Fruit fly (Drosophila melanogaster): ENCODE measurements around the gene CG6333.

The CG6333 gene

dm6 chr3L:17461369-17462012, 24.5 kb downstream of the CG6333 start (continued):
- no peak for TF ChIP-seq bowl (GFP tag; IDR thresholded peaks at IDR 0.05)
- TF ChIP-seq CG10431 (GFP tag; optimal IDR thresholded peaks at IDR 0.05) = no peak
- TF ChIP-seq Sin3A (optimal IDR thresholded peaks at IDR 0.05) = no peak
- no peak for TF ChIP-seq disco-r (GFP tag; optimal IDR thresholded peaks at IDR 0.05)
- TF ChIP-seq Abd-B (GFP tag; optimal IDR thresholded peaks at IDR 0.05) = no peak
- no peak for TF ChIP-seq fu2 (GFP tag; optimal IDR thresholded peaks at IDR 0.05)
- TF ChIP-seq CG30403 (GFP tag; optimal IDR thresholded peaks at IDR 0.05) = no peak
- no peak for TF ChIP-seq pfk (GFP tag; optimal IDR thresholded peaks at IDR 0.05)
- peak; percentile 33 for TF ChIP-seq grau (tag; optimal IDR thresholded peaks at IDR 0.05)
- TF ChIP-seq sc (optimal IDR thresholded peaks at IDR 0.05) = no peak
- TF ChIP-seq sc (GFP tag; optimal IDR thresholded peaks at IDR 0.05) = no peak
- TF ChIP-seq Bdp1 (GFP tag; optimal IDR thresholded peaks at IDR 0.05) = no peak
- no peak for TF ChIP-seq CTCF (GFP tag; optimal IDR thresholded peaks at IDR 0.05)
- TF ChIP-seq CG42726 (GFP tag; IDR thresholded peaks at IDR 0.05; ENCODE audit: partially characterized antibody) = no peak
- TF ChIP-seq CG2129 (GFP tag; IDR thresholded peaks at IDR 0.05; ENCODE audit: partially characterized antibody) = no peak
- no peak for TF ChIP-seq CG7556 (GFP tag; optimal IDR thresholded peaks at IDR 0.05)
- no peak for TF ChIP-seq br (optimal IDR thresholded peaks at IDR 0.05)
- no peak for TF ChIP-seq sr (GFP tag; IDR thresholded peaks at IDR 0.05)
- no peak for TF ChIP-seq Dip3 (GFP tag; optimal IDR thresholded peaks at IDR 0.05)
- no peak for TF ChIP-seq Gsc (GFP tag; IDR thresholded peaks at IDR 0.05)
- no peak for TF ChIP-seq CG3163 (GFP tag; optimal IDR thresholded peaks at IDR 0.05)
- TF ChIP-seq CG14667 (GFP tag; IDR thresholded peaks at IDR 0.05) = 0 out of 2 replicates have a peak, but pooled peaks have one; percentile 31
- no peak for TF ChIP-seq so (GFP tag; IDR thresholded peaks at IDR 0.05)
- no peak for TF ChIP-seq CG17802 (tag; optimal IDR thresholded peaks at IDR 0.05)
- TF ChIP-seq ac (GFP tag; optimal IDR thresholded peaks at IDR 0.05) = no peak
- peak; percentile 45; the same call in 1 of the 2 replicates for TF ChIP-seq ranshi (GFP tag; IDR thresholded peaks at IDR 0.05)
- peak; percentile 77 for TF ChIP-seq onecut (GFP tag; IDR thresholded peaks at IDR 0.05)
- TF ChIP-seq ATbp (GFP tag; optimal IDR thresholded peaks at IDR 0.05) = peak; percentile 20
- TF ChIP-seq E2f1 (GFP tag; IDR thresholded peaks at IDR 0.05) = no peak
- no peak for TF ChIP-seq CG32532 (GFP tag; IDR thresholded peaks at IDR 0.05)
- no peak for TF ChIP-seq Lim3 (GFP tag; IDR thresholded peaks at IDR 0.05)
- no peak for TF ChIP-seq H2.0 (GFP tag; IDR thresholded peaks at IDR 0.05)
- no peak for TF ChIP-seq phol (tag; optimal IDR thresholded peaks at IDR 0.05)
- no peak for TF ChIP-seq repo (GFP tag; optimal IDR thresholded peaks at IDR 0.05)
- TF ChIP-seq Gug (GFP tag; IDR thresholded peaks at IDR 0.05) = no peak
- TF ChIP-seq ap (GFP tag; IDR thresholded peaks at IDR 0.05) = no peak
- TF ChIP-seq CG1647 (GFP tag; optimal IDR thresholded peaks at IDR 0.05) = no peak
- TF ChIP-seq peb (GFP tag; IDR thresholded peaks at IDR 0.05) = no peak
- no peak for TF ChIP-seq row (GFP tag; IDR thresholded peaks at IDR 0.05)
- no peak for TF ChIP-seq pb (GFP tag; optimal IDR thresholded peaks at IDR 0.05)
- TF ChIP-seq CG8478 (optimal IDR thresholded peaks at IDR 0.05) = no peak
- no peak for TF ChIP-seq lbe (GFP tag; optimal IDR thresholded peaks at IDR 0.05)
- no peak for TF ChIP-seq ab (GFP tag; optimal IDR thresholded peaks at IDR 0.05)
- TF ChIP-seq Trl (optimal IDR thresholded peaks at IDR 0.05) = no peak
- no peak for TF ChIP-seq Trl (GFP tag; optimal IDR thresholded peaks at IDR 0.05)
- TF ChIP-seq otp (GFP tag; IDR thresholded peaks at IDR 0.05) = no peak
- no peak for TF ChIP-seq CG8290 (GFP tag; optimal IDR thresholded peaks at IDR 0.05)
- TF ChIP-seq CG8290 (tag; optimal IDR thresholded peaks at IDR 0.05) = no peak
- no peak for TF ChIP-seq zen2 (GFP tag; IDR thresholded peaks at IDR 0.05; ENCODE audit: partially characterized antibody)
- TF ChIP-seq Camta (GFP tag; optimal IDR thresholded peaks at IDR 0.05) = no peak
- no peak for TF ChIP-seq CG12391 (tag; optimal IDR thresholded peaks at IDR 0.05)
- TF ChIP-seq grn (GFP tag; optimal IDR thresholded peaks at IDR 0.05) = no peak
- no peak for TF ChIP-seq CG3407 (GFP tag; optimal IDR thresholded peaks at IDR 0.05)
- TF ChIP-seq Elba2 (GFP tag; optimal IDR thresholded peaks at IDR 0.05) = no peak
- no peak for TF ChIP-seq CG15601 (tag; optimal IDR thresholded peaks at IDR 0.05)

All from whole organism, embryonic.